Worm (Caenorhabditis elegans) whole organism, L4/young adult: ENCODE measurements around the gene sre-56.

Source experiments
- W03F9.2 ChIP-seq: fragments of 150-350 bp; optimal IDR thresholded peaks from 2 replicates; lab custom pipeline; 2014; ENCODE audit warnings: missing biosample characterization, missing genetic modification characterization
- dao-5 ChIP-seq: sonication (generic microtip); optimal IDR thresholded peaks from 2 replicates; lab custom pipeline; 2016; ENCODE audit warnings: missing genotype, missing genetic modification characterization, moderate library complexity, missing compliant biosample characterization

- TF ChIP-seq dao-5 (tag; lab: Kevin White, UChicago) (no peak), W03F9.2 (tag; lab: Kevin White, UChicago) (no peak)
Observed at ce11 chrII:12280360-12280759, 43.9 kb upstream of the sre-56 start, which contains the start of gene ife-5.
